Fruit fly (Drosophila melanogaster) whole organism, embryonic: ENCODE data around the gene yellow-g.

Experiments used
- ATbp ChIP-seq: fragments of 200-800 bp; sonication (Bioruptor generic); optimal IDR thresholded peaks from 2 replicates; lab custom pipeline; 2017; ENCODE audit warnings: missing biosample characterization, mild to moderate bottlenecking, missing genetic modification characterization, missing genetic modification reagents
- Awh ChIP-seq: fragments of 200-800 bp; sonication (Bioruptor generic); IDR thresholded peaks from 2 replicates; pipeline ENCODE4, ENCODE4 v1.3.6; 2022; ENCODE audit warnings: missing biosample characterization, missing genetic modification characterization
- B-H2 ChIP-seq: fragments of 200-800 bp; sonication (Bioruptor generic); optimal IDR thresholded peaks from 2 replicates; lab custom pipeline; 2018; ENCODE audit warnings: missing biosample characterization, mild to moderate bottlenecking, missing genetic modification characterization
- Bgb ChIP-seq: fragments of 200-800 bp; sonication (Bioruptor generic); IDR thresholded peaks from 2 replicates; pipeline ENCODE4 v1.3.6; 2022; ENCODE audit warnings: missing biosample characterization, missing genetic modification characterization; ENCODE audit not compliant: partially characterized antibody
- CG10147 ChIP-seq: fragments of 200-800 bp; sonication (Bioruptor generic); optimal IDR thresholded peaks from 2 replicates; lab custom pipeline; 2019; ENCODE audit warnings: missing biosample characterization, mild to moderate bottlenecking, missing genetic modification characterization, moderate library complexity
- CG11456 ChIP-seq: fragments of 200-800 bp; sonication (Bioruptor generic); IDR thresholded peaks from 3 replicates; pipeline ENCODE4 v1.3.6; 2022; ENCODE audit warnings: missing biosample characterization, missing genetic modification characterization
- CG11723 ChIP-seq: fragments of 200-800 bp; sonication (Bioruptor generic); optimal IDR thresholded peaks from 2 replicates; lab custom pipeline; 2017; ENCODE audit warnings: missing biosample characterization, mild to moderate bottlenecking, missing genetic modification characterization
- CG12942 ChIP-seq: fragments of 200-800 bp; sonication (Bioruptor generic); optimal IDR thresholded peaks from 3 replicates; lab custom pipeline; 2016; ENCODE audit warnings: missing biosample characterization, missing genetic modification characterization
- CG13424 ChIP-seq: fragments of 200-800 bp; sonication (Bioruptor generic); optimal IDR thresholded peaks from 2 replicates; lab custom pipeline; 2019; ENCODE audit warnings: missing biosample characterization, mild to moderate bottlenecking, missing genetic modification characterization, moderate library complexity
- CG18262 ChIP-seq: fragments of 200-800 bp; optimal IDR thresholded peaks from 3 replicates; lab custom pipeline; 2019; ENCODE audit warnings: missing biosample characterization, mild to moderate bottlenecking, missing genetic modification characterization, moderate library complexity
- CG31441 ChIP-seq: fragments of 200-800 bp; sonication (Bioruptor generic); IDR thresholded peaks from 2 replicates; pipeline ENCODE4 v1.3.6; 2022; ENCODE audit warnings: missing biosample characterization, missing genetic modification characterization
- CG32767 ChIP-seq: fragments of 200-800 bp; sonication (Bioruptor generic); IDR thresholded peaks from 2 replicates; pipeline ENCODE4 v1.3.6; 2022; ENCODE audit warnings: missing biosample characterization, missing genetic modification characterization
- CG3281 ChIP-seq: fragments of 200-800 bp; sonication (Bioruptor generic); optimal IDR thresholded peaks from 3 replicates; lab custom pipeline; 2017; ENCODE audit warnings: missing biosample characterization, mild to moderate bottlenecking, missing genetic modification characterization
- CG34376 ChIP-seq: fragments of 200-800 bp; sonication (Bioruptor generic); optimal IDR thresholded peaks from 2 replicates; lab custom pipeline; 2018; ENCODE audit warnings: missing biosample characterization, mild to moderate bottlenecking, missing genetic modification characterization
- CG4707 ChIP-seq: fragments of 200-800 bp; sonication (Bioruptor generic); optimal IDR thresholded peaks from 2 replicates; lab custom pipeline; 2018; ENCODE audit warnings: missing biosample characterization, mild to moderate bottlenecking, missing genetic modification characterization, moderate library complexity
- CG5953 ChIP-seq: fragments of 200-800 bp; sonication (Bioruptor generic); IDR thresholded peaks from 2 replicates; pipeline ENCODE4 v1.3.6; 2022; ENCODE audit warnings: missing biosample characterization, missing genetic modification characterization
- CG6689 ChIP-seq: fragments of 200-800 bp; sonication (Bioruptor generic); IDR thresholded peaks from 2 replicates; pipeline ENCODE4 v1.3.6; 2022; ENCODE audit warnings: missing biosample characterization, missing genetic modification characterization
- CG6765 ChIP-seq: fragments of 200-800 bp; sonication (Bioruptor generic); optimal IDR thresholded peaks from 3 replicates; lab custom pipeline; 2017; ENCODE audit warnings: missing biosample characterization, mild to moderate bottlenecking, missing genetic modification characterization
- CHES-1-like ChIP-seq: fragments of 200-800 bp; sonication (Bioruptor generic); optimal IDR thresholded peaks from 2 replicates; lab custom pipeline; 2016; ENCODE audit warnings: missing biosample characterization, missing genetic modification characterization
- CoRest ChIP-seq: fragments of 200-800 bp; sonication (Bioruptor generic); optimal IDR thresholded peaks from 3 replicates; lab custom pipeline; 2018; ENCODE audit warnings: missing biosample characterization, mild to moderate bottlenecking, missing genetic modification characterization, moderate library complexity
- D ChIP-seq, 2 experiments: fragments of 200-800 bp in 1 of 2; fragments of >200 bp in 1 of 2; sonication (Bioruptor generic) in 1 of 2; optimal IDR thresholded peaks; 2 replicates in 1 of 2; 3 replicates in 1 of 2; lab custom pipeline; 2017; ENCODE audit warnings: mild to moderate bottlenecking in 1 of 2, missing biosample characterization in 1 of 2, missing genetic modification characterization in 1 of 2, missing genetic modification reagents in 1 of 2
- Ets97D ChIP-seq: fragments of 200-800 bp; sonication (Bioruptor generic); optimal IDR thresholded peaks from 3 replicates; lab custom pipeline; 2016; ENCODE audit warnings: missing biosample characterization, missing genetic modification characterization
- HLHmδ ChIP-seq: fragments of 200-800 bp; sonication (Bioruptor generic); optimal IDR thresholded peaks from 2 replicates; lab custom pipeline; 2018; ENCODE audit warnings: missing biosample characterization, mild to moderate bottlenecking, missing genetic modification characterization, moderate library complexity
- HmgD ChIP-seq: fragments of 200-800 bp; sonication (Bioruptor generic); optimal IDR thresholded peaks from 3 replicates; lab custom pipeline; 2016; ENCODE audit warnings: missing biosample characterization, missing genetic modification characterization
- Hr78 ChIP-seq, 2 experiments: fragments of 200-800 bp in 1 of 2; fragments of >200 bp in 1 of 2; sonication (Bioruptor generic) in 1 of 2; optimal IDR thresholded peaks; 2 replicates each; lab custom pipeline; 2017 to 2019; ENCODE audit warnings: missing biosample characterization in 2 of 2, missing genetic modification characterization in 2 of 2, mild to moderate bottlenecking in 1 of 2, moderate library complexity in 1 of 2
- Kr ChIP-seq: fragments of 200-800 bp; sonication (Bioruptor generic); optimal IDR thresholded peaks from 2 replicates; lab custom pipeline; 2017; ENCODE audit warnings: missing biosample characterization, mild to moderate bottlenecking, missing genetic modification characterization
- MBD-R2 ChIP-seq: fragments of 200-800 bp; sonication (Bioruptor generic); IDR thresholded peaks from 2 replicates; pipeline ENCODE4 v1.3.6; 2022; ENCODE audit warnings: missing biosample characterization, missing genetic modification characterization
- Med ChIP-seq: fragments of 200-800 bp; sonication (Bioruptor generic); peaks from one replicate; lab custom pipeline; 2016; ENCODE audit warnings: missing biosample characterization, missing genetic modification characterization, mild to moderate bottlenecking, inconsistent platforms, moderate library complexity
- NC2α ChIP-seq: fragments of 200-800 bp; sonication (Bioruptor generic); optimal IDR thresholded peaks from 2 replicates; lab custom pipeline; 2016; ENCODE audit warnings: missing biosample characterization, missing genetic modification characterization
- Side ChIP-seq: fragments of 200-800 bp; sonication (Bioruptor generic); optimal IDR thresholded peaks from 2 replicates; lab custom pipeline; 2016; ENCODE audit warnings: missing biosample characterization, missing genetic modification characterization
- Xrp1 ChIP-seq: fragments of 200-800 bp; sonication (Bioruptor generic); IDR thresholded peaks from 2 replicates; pipeline ENCODE4 v1.3.6; 2022; ENCODE audit warnings: missing biosample characterization, missing genetic modification characterization
- YL-1 ChIP-seq: fragments of 200-800 bp; sonication (Bioruptor generic); optimal IDR thresholded peaks from 3 replicates; lab custom pipeline; 2017; ENCODE audit warnings: missing biosample characterization, mild to moderate bottlenecking, missing genetic modification characterization
- ab ChIP-seq: fragments of 200-800 bp; sonication (Bioruptor generic); optimal IDR thresholded peaks from 2 replicates; lab custom pipeline; 2016; ENCODE audit warnings: missing biosample characterization, missing genetic modification characterization
- bcd ChIP-seq: fragments of 200-800 bp; sonication (Bioruptor generic); optimal IDR thresholded peaks from 2 replicates; lab custom pipeline; 2017; ENCODE audit warnings: missing biosample characterization, mild to moderate bottlenecking, missing genetic modification characterization
- cas ChIP-seq: fragments of 200-800 bp; sonication (Bioruptor generic); IDR thresholded peaks from 2 replicates; pipeline ENCODE4 v1.3.6; 2022; ENCODE audit warnings: missing biosample characterization, missing genetic modification characterization
- chn ChIP-seq: fragments of 200-800 bp; sonication (Bioruptor generic); optimal IDR thresholded peaks from 2 replicates; lab custom pipeline; 2016; ENCODE audit warnings: missing biosample characterization, missing genetic modification characterization
- da ChIP-seq: fragments of 200-800 bp; sonication (Bioruptor generic); optimal IDR thresholded peaks from 2 replicates; lab custom pipeline; 2016; ENCODE audit warnings: missing biosample characterization, missing genetic modification characterization
- disco-r ChIP-seq: fragments of 200-800 bp; sonication (Bioruptor generic); optimal IDR thresholded peaks from 2 replicates; lab custom pipeline; 2016; ENCODE audit warnings: missing biosample characterization, missing genetic modification characterization
- eve ChIP-seq, 2 experiments: fragments of >200 bp; optimal IDR thresholded peaks; 2 replicates each; lab custom pipeline; 2017; ENCODE audit warnings: missing biosample characterization in 2 of 2, missing genetic modification characterization in 2 of 2
- exex ChIP-seq: fragments of 200-800 bp; sonication (Bioruptor generic); optimal IDR thresholded peaks from 4 replicates; lab custom pipeline; 2018; ENCODE audit warnings: missing biosample characterization, mild to moderate bottlenecking, missing genetic modification characterization, moderate library complexity
- eyg ChIP-seq: fragments of 200-800 bp; sonication (Bioruptor generic); optimal IDR thresholded peaks from 3 replicates; lab custom pipeline; 2016; ENCODE audit warnings: missing biosample characterization, missing genetic modification characterization
- nau ChIP-seq: fragments of 200-800 bp; sonication (Bioruptor generic); optimal IDR thresholded peaks from 3 replicates; lab custom pipeline; 2017; ENCODE audit warnings: missing biosample characterization, mild to moderate bottlenecking, missing genetic modification characterization, missing genetic modification reagents
- nerfin-2 ChIP-seq: fragments of 200-800 bp; sonication (Bioruptor generic); IDR thresholded peaks from 2 replicates; pipeline ENCODE4 v1.3.6; 2022; ENCODE audit warnings: missing biosample characterization, missing genetic modification characterization; ENCODE audit not compliant: partially characterized antibody
- phol ChIP-seq: fragments of 200-800 bp; sonication (Bioruptor generic); optimal IDR thresholded peaks from 3 replicates; lab custom pipeline; 2018; ENCODE audit warnings: missing biosample characterization, mild to moderate bottlenecking, missing genetic modification characterization, moderate library complexity
- shn ChIP-seq: fragments of 200-800 bp; sonication (Bioruptor generic); optimal IDR thresholded peaks from 3 replicates; lab custom pipeline; 2016; ENCODE audit warnings: missing biosample characterization, missing genetic modification characterization
- trem ChIP-seq: fragments of 200-800 bp; optimal IDR thresholded peaks from 3 replicates; lab custom pipeline; 2019; ENCODE audit warnings: missing biosample characterization, mild to moderate bottlenecking, missing genetic modification characterization, moderate library complexity
- ttk ChIP-seq: fragments of 200-800 bp; sonication (Bioruptor generic); IDR thresholded peaks from 2 replicates; pipeline ENCODE4 v2.1.2; 2022; ENCODE audit warnings: missing biosample characterization, missing genetic modification characterization
- unc-4 ChIP-seq: fragments of 200-800 bp; sonication (Bioruptor generic); IDR thresholded peaks from 2 replicates; pipeline ENCODE4 v1.3.6; 2022; ENCODE audit warnings: missing biosample characterization, missing genetic modification characterization; ENCODE audit not compliant: partially characterized antibody
- unpg ChIP-seq: fragments of 200-800 bp; sonication (Bioruptor generic); optimal IDR thresholded peaks from 3 replicates; lab custom pipeline; 2018; ENCODE audit warnings: missing biosample characterization, mild to moderate bottlenecking, missing genetic modification characterization, moderate library complexity
- zen2 ChIP-seq: fragments of 200-800 bp; sonication (Bioruptor generic); IDR thresholded peaks from 3 replicates; pipeline ENCODE4 v1.3.6; 2022; ENCODE audit warnings: missing biosample characterization, missing genetic modification characterization; ENCODE audit not compliant: partially characterized antibody

The yellow-g gene

dm6 chr3L:2262515-2262944 is 10.0 kb downstream of the yellow-g start, which contains the start of the genes oxt and CG13807 (continued):
- TF ChIP-seq B-H2 (GFP tag; lab: Kevin White, UChicago) (peak; percentile 90), D (optimal IDR thresholded peaks at IDR 0.05; lab: Kevin White, UChicago) (no peak), D (GFP tag; optimal IDR thresholded peaks at IDR 0.05; lab: Kevin White, UChicago) (peak; percentile 71), eve (GFP tag; optimal IDR thresholded peaks at IDR 0.05; lab: Kevin White, UChicago) (no peak), trem (tag; lab: Kevin White, UChicago) (peak; percentile 88), zen2 (GFP tag; lab: Robert Waterston, UW) (no peak), HmgD (no peak), shn (GFP tag; lab: Kevin White, UChicago) (no peak), CG4707 (GFP tag; lab: Kevin White, UChicago) (peak; percentile 30), Hr78 (GFP tag; optimal IDR thresholded peaks at IDR 0.05; lab: Kevin White, UChicago) (peak in 1 of 2 experiments; percentile 21), YL-1 (GFP tag; lab: Kevin White, UChicago) (peak; percentile 87), Bgb (no peak), exex (tag; lab: Kevin White, UChicago) (peak; percentile 62), NC2α (GFP tag; lab: Kevin White, UChicago) (no peak), bcd (GFP tag; lab: Kevin White, UChicago) (peak; percentile 90), nerfin-2 (GFP tag; lab: Robert Waterston, UW) (no peak), phol (tag; lab: Kevin White, UChicago) (peak; percentile 92), ttk (peak; percentile 82), HLHmδ (GFP tag; lab: Kevin White, UChicago) (no peak), CoRest (tag; lab: Kevin White, UChicago) (peak; percentile 94), CG31441 (GFP tag; lab: Robert Waterston, UW) (peak; percentile 100), CG6689 (GFP tag; lab: Robert Waterston, UW) (peak; percentile 93), MBD-R2 (GFP tag; lab: Robert Waterston, UW) (peak; percentile 97), CG10147 (GFP tag; lab: Kevin White, UChicago) (peak; percentile 80), cas (GFP tag; lab: Robert Waterston, UW) (peak; percentile 49; the same call in 1 of the 2 replicates), da (GFP tag; lab: Kevin White, UChicago) (peak; percentile 30), CG5953 (GFP tag; lab: Robert Waterston, UW) (peak; percentile 69), unc-4 (peak; percentile 36; the same call in 1 of the 2 replicates), unpg (GFP tag; lab: Kevin White, UChicago) (peak; percentile 91), nau (no peak), CG18262 (tag; lab: Kevin White, UChicago) (peak; percentile 86), Med (GFP tag; lab: Kevin White, UChicago) (peak; percentile 89), CG34376 (GFP tag; lab: Kevin White, UChicago) (peak; percentile 65), Awh (GFP tag; lab: Robert Waterston, UW) (peak; percentile 81), Xrp1 (peak; percentile 93), chn (GFP tag; lab: Kevin White, UChicago) (peak; percentile 62), CG6765 (GFP tag; lab: Kevin White, UChicago) (peak; percentile 29), CG12942 (GFP tag; lab: Kevin White, UChicago) (peak; percentile 83), Ets97D (peak; percentile 55), CG32767 (GFP tag; lab: Robert Waterston, UW) (peak; percentile 89), CHES-1-like (GFP tag; lab: Kevin White, UChicago) (no peak), ATbp (GFP tag; lab: Kevin White, UChicago) (peak; percentile 78), CG13424 (tag; lab: Kevin White, UChicago) (peak; percentile 93), CG3281 (GFP tag; lab: Kevin White, UChicago) (peak; percentile 84), eyg (GFP tag; lab: Kevin White, UChicago) (no peak), disco-r (GFP tag; lab: Kevin White, UChicago) (no peak), Kr (no peak), CG11723 (GFP tag; lab: Kevin White, UChicago) (peak; percentile 83), Side (GFP tag; lab: Kevin White, UChicago) (peak; percentile 47), ab (GFP tag; lab: Kevin White, UChicago) (peak; percentile 41), CG11456 (GFP tag; lab: Robert Waterston, UW) (peak; percentile 92)
